Worm (Caenorhabditis elegans) whole organism, late embryonic: ENCODE results near the gene T27E4.5.

Source experiments
- C38D4.7 ChIP-seq: fragments of 200-800 bp; sonication (Bioruptor generic); optimal IDR thresholded peaks from 2 replicates; lab custom pipeline; 2018; ENCODE audit warnings: mild to moderate bottlenecking, missing genetic modification characterization, moderate library complexity, missing compliant biosample characterization
- K02D7.2 ChIP-seq: sonication (generic microtip); optimal IDR thresholded peaks from 2 replicates; lab custom pipeline; 2017; ENCODE audit warnings: mild to moderate bottlenecking, missing genetic modification characterization, missing compliant biosample characterization
- K09A11.1 ChIP-seq: sonication (generic microtip); optimal IDR thresholded peaks from 2 replicates; lab custom pipeline; 2017; ENCODE audit warnings: antibody characterized with exemption, mild to moderate bottlenecking, missing genetic modification characterization, missing compliant biosample characterization; ENCODE audit not compliant: insufficient read depth
- T23F11.4 ChIP-seq: fragments of 200-800 bp; sonication (Bioruptor generic); optimal IDR thresholded peaks from 2 replicates; lab custom pipeline; 2018; ENCODE audit warnings: mild to moderate bottlenecking, missing genetic modification characterization, missing compliant biosample characterization
- Y22D7AL.16 ChIP-seq: sonication (generic microtip); optimal IDR thresholded peaks from 2 replicates; lab custom pipeline; 2016; ENCODE audit warnings: missing genetic modification characterization, missing compliant biosample characterization
- ahr-1 ChIP-seq: sonication (generic microtip); optimal IDR thresholded peaks from 2 replicates; lab custom pipeline; 2016; ENCODE audit warnings: missing genetic modification characterization, missing compliant biosample characterization
- ama-1 ChIP-seq: fragments of 150-350 bp; optimal IDR thresholded peaks from 2 replicates; lab custom pipeline; 2014
- ceh-14 ChIP-seq: sonication (generic microtip); optimal IDR thresholded peaks from 2 replicates; lab custom pipeline; 2016; ENCODE audit warnings: missing genotype, missing genetic modification characterization, missing compliant biosample characterization
- ceh-18 ChIP-seq: sonication (generic microtip); optimal IDR thresholded peaks from 2 replicates; lab custom pipeline; 2016; ENCODE audit warnings: missing genetic modification characterization, missing compliant biosample characterization
- ceh-24 ChIP-seq: sonication (generic microtip); optimal IDR thresholded peaks from 2 replicates; lab custom pipeline; 2016; ENCODE audit warnings: mild to moderate bottlenecking, missing genetic modification characterization, missing compliant biosample characterization
- ceh-30 ChIP-seq: fragments of 150-350 bp; optimal IDR thresholded peaks from 2 replicates; lab custom pipeline; 2014; ENCODE audit warnings: missing biosample characterization, missing genetic modification characterization
- ceh-31 ChIP-seq: sonication (generic microtip); optimal IDR thresholded peaks from 2 replicates; lab custom pipeline; 2016; ENCODE audit warnings: missing genetic modification characterization, missing compliant biosample characterization
- ceh-34 ChIP-seq: sonication (generic microtip); optimal IDR thresholded peaks from 2 replicates; lab custom pipeline; 2016; ENCODE audit warnings: mild to moderate bottlenecking, missing genetic modification characterization, missing compliant biosample characterization
- ceh-48 ChIP-seq: sonication (generic microtip); optimal IDR thresholded peaks from 2 replicates; lab custom pipeline; 2016; ENCODE audit warnings: missing genetic modification characterization, inconsistent platforms, missing compliant biosample characterization
- ceh-6 ChIP-seq: fragments of 200-800 bp; sonication (Bioruptor generic); optimal IDR thresholded peaks from 2 replicates; lab custom pipeline; 2018; ENCODE audit warnings: mild to moderate bottlenecking, missing genetic modification characterization, missing compliant biosample characterization
- dmd-4 ChIP-seq: sonication (generic microtip); optimal IDR thresholded peaks from 2 replicates; lab custom pipeline; 2016; ENCODE audit warnings: borderline replicate concordance, missing genetic modification characterization, missing compliant biosample characterization
- dve-1 ChIP-seq: sonication (generic microtip); optimal IDR thresholded peaks from 2 replicates; lab custom pipeline; 2017; ENCODE audit warnings: antibody characterized with exemption, mild to moderate bottlenecking, missing genetic modification characterization, missing compliant biosample characterization
- elt-2 ChIP-seq: sonication (generic microtip); optimal IDR thresholded peaks from 2 replicates; lab custom pipeline; 2016; ENCODE audit warnings: missing genetic modification reagents, missing genetic modification characterization, missing compliant biosample characterization
- eyg-1 ChIP-seq: sonication (generic microtip); optimal IDR thresholded peaks from 2 replicates; lab custom pipeline; 2016; ENCODE audit warnings: missing genotype, missing genetic modification characterization, missing compliant biosample characterization
- fax-1 ChIP-seq: sonication (generic microtip); optimal IDR thresholded peaks from 2 replicates; lab custom pipeline; 2016; ENCODE audit warnings: missing genotype, missing genetic modification characterization, missing compliant biosample characterization
- hlh-15 ChIP-seq: sonication (generic microtip); optimal IDR thresholded peaks from 2 replicates; lab custom pipeline; 2016; ENCODE audit warnings: missing genetic modification characterization, missing compliant biosample characterization
- hlh-30 ChIP-seq: sonication (generic microtip); optimal IDR thresholded peaks from 2 replicates; lab custom pipeline; 2017; ENCODE audit warnings: antibody characterized with exemption, missing genetic modification characterization, missing compliant biosample characterization; ENCODE audit not compliant: insufficient read depth
- hlh-6 ChIP-seq: sonication (generic microtip); optimal IDR thresholded peaks from 2 replicates; lab custom pipeline; 2016; ENCODE audit warnings: missing genotype, missing genetic modification characterization, missing compliant biosample characterization
- hlh-8 ChIP-seq: sonication (generic microtip); optimal IDR thresholded peaks from 2 replicates; lab custom pipeline; 2016; ENCODE audit warnings: missing genotype, missing genetic modification characterization, missing compliant biosample characterization
- lim-6 ChIP-seq: sonication (generic microtip); optimal IDR thresholded peaks from 2 replicates; lab custom pipeline; 2016; ENCODE audit warnings: missing genetic modification characterization, missing compliant biosample characterization
- lin-11 ChIP-seq: fragments of 200-800 bp; sonication (Bioruptor generic); optimal IDR thresholded peaks from 2 replicates; lab custom pipeline; 2018; ENCODE audit warnings: mild to moderate bottlenecking, missing genetic modification characterization, missing compliant biosample characterization
- madf-2 ChIP-seq: sonication (generic microtip); optimal IDR thresholded peaks from 2 replicates; lab custom pipeline; 2017; ENCODE audit warnings: missing genetic modification characterization, missing compliant biosample characterization
- nfya-1 ChIP-seq: sonication (generic microtip); optimal IDR thresholded peaks from 2 replicates; lab custom pipeline; 2017; ENCODE audit warnings: missing genetic modification characterization, mild to moderate bottlenecking, missing compliant biosample characterization, antibody characterized with exemption, moderate library complexity
- nhr-11 ChIP-seq: fragments of 150-350 bp; optimal IDR thresholded peaks from 2 replicates; lab custom pipeline; 2014; ENCODE audit warnings: missing biosample characterization, missing genetic modification characterization
- nhr-232 ChIP-seq: sonication (generic microtip); optimal IDR thresholded peaks from 2 replicates; lab custom pipeline; 2016; ENCODE audit warnings: missing genetic modification characterization, missing compliant biosample characterization
- npax-4 ChIP-seq: sonication (generic microtip); optimal IDR thresholded peaks from 2 replicates; lab custom pipeline; 2016; ENCODE audit warnings: missing genetic modification characterization, missing compliant biosample characterization
- pag-3 ChIP-seq: sonication (generic microtip); optimal IDR thresholded peaks from 2 replicates; lab custom pipeline; 2016; ENCODE audit warnings: missing compliant biosample characterization, missing genetic modification characterization, borderline replicate concordance
- pax-1 ChIP-seq: fragments of 150-350 bp; optimal IDR thresholded peaks from 2 replicates; lab custom pipeline; 2014; ENCODE audit warnings: missing biosample characterization, missing genetic modification characterization
- pqm-1 ChIP-seq: sonication (generic microtip); optimal IDR thresholded peaks from 2 replicates; lab custom pipeline; 2016; ENCODE audit warnings: missing genetic modification characterization, missing compliant biosample characterization
- pros-1 ChIP-seq: fragments of 150-350 bp; optimal IDR thresholded peaks from 2 replicates; lab custom pipeline; 2014; ENCODE audit warnings: missing biosample characterization, missing genetic modification reagents, missing genetic modification characterization
- ref-2 ChIP-seq: sonication (generic microtip); optimal IDR thresholded peaks from 2 replicates; lab custom pipeline; 2016; ENCODE audit warnings: missing genetic modification characterization, missing compliant biosample characterization
- rnt-1 ChIP-seq: sonication (generic microtip); optimal IDR thresholded peaks from 2 replicates; lab custom pipeline; 2016; ENCODE audit warnings: missing genetic modification characterization, missing compliant biosample characterization
- sdc-2 ChIP-seq: sonication (generic microtip); optimal IDR thresholded peaks from 2 replicates; lab custom pipeline; 2016; ENCODE audit warnings: missing genotype, missing genetic modification characterization, missing compliant biosample characterization
- sox-2 ChIP-seq: fragments of 200-800 bp; sonication (Bioruptor generic); IDR thresholded peaks from 2 replicates; pipeline ENCODE4 v1.3.6; 2022; ENCODE audit warnings: missing genetic modification reagents, missing genetic modification characterization, missing compliant biosample characterization
- sox-4 ChIP-seq: sonication (generic microtip); optimal IDR thresholded peaks from 2 replicates; lab custom pipeline; 2017; ENCODE audit warnings: mild to moderate bottlenecking, missing genetic modification characterization, inconsistent platforms, missing compliant biosample characterization
- syd-9 ChIP-seq: sonication (generic microtip); optimal IDR thresholded peaks from 2 replicates; lab custom pipeline; 2016; ENCODE audit warnings: mild to moderate bottlenecking, missing genetic modification characterization, moderate library complexity, missing compliant biosample characterization
- tbx-2 ChIP-seq: sonication (generic microtip); optimal IDR thresholded peaks from 2 replicates; lab custom pipeline; 2016; ENCODE audit warnings: missing genetic modification characterization, missing compliant biosample characterization
- tbx-7 ChIP-seq: sonication (generic microtip); optimal IDR thresholded peaks from 2 replicates; lab custom pipeline; 2016; ENCODE audit warnings: missing genotype, missing genetic modification characterization, missing compliant biosample characterization
- unc-3 ChIP-seq, 2 experiments: fragments of 200-800 bp in 1 of 2; sonication (Bioruptor generic) in 1 of 2; sonication (generic microtip) in 1 of 2; conservative IDR thresholded peaks in 1 of 2; optimal IDR thresholded peaks in 1 of 2; 2 replicates each; pipeline versions ENCODE4 v1.3.6 to Lab custom; 2016 to 2022; ENCODE audit warnings: missing compliant biosample characterization in 2 of 2, missing genetic modification characterization in 2 of 2, missing genetic modification reagents in 1 of 2
- unc-42 ChIP-seq: sonication (generic microtip); optimal IDR thresholded peaks from 2 replicates; lab custom pipeline; 2016; ENCODE audit warnings: missing genotype, missing genetic modification characterization, missing compliant biosample characterization
- unc-55 ChIP-seq: sonication (generic microtip); optimal IDR thresholded peaks from 2 replicates; lab custom pipeline; 2017; ENCODE audit warnings: missing biosample characterization, missing genetic modification reagents, missing genetic modification characterization
- unc-86 ChIP-seq: sonication (generic microtip); optimal IDR thresholded peaks from 2 replicates; lab custom pipeline; 2016; ENCODE audit warnings: missing genetic modification characterization, missing compliant biosample characterization
- zip-5 ChIP-seq: sonication (generic microtip); optimal IDR thresholded peaks from 2 replicates; lab custom pipeline; 2016; ENCODE audit warnings: missing genetic modification characterization, missing compliant biosample characterization
- ztf-16 ChIP-seq: sonication (generic microtip); optimal IDR thresholded peaks from 2 replicates; lab custom pipeline; 2017; ENCODE audit warnings: missing genetic modification characterization, missing compliant biosample characterization

The T27E4.5 gene

ce11 chrV:9095613-9096317 is 26.2 kb upstream of the T27E4.5 start, which contains the start of gene F21C10.10:
Gene F21C10.10, plus strand, starts transcription at chrV:9096267.
- TF ChIP-seq sox-2 (GFP tag; lab: Robert Waterston, UW) (peak; percentile 40; the same call in 1 of the 2 replicates), madf-2 (tag; lab: Kevin White, UChicago) (no peak), sox-4 (tag; lab: Kevin White, UChicago) (no peak), unc-55 (GFP tag; lab: Kevin White, UChicago) (peak; percentile 84), eyg-1 (no peak), lin-11 (tag; lab: Kevin White, UChicago) (no peak), hlh-8 (tag; lab: Kevin White, UChicago) (peak; percentile 46), hlh-30 (tag; lab: Kevin White, UChicago) (peak; percentile 93), unc-3 (GFP tag; conservative IDR thresholded peaks at IDR 0.05; lab: Robert Waterston, UW) (no peak), unc-3 (tag; optimal IDR thresholded peaks at IDR 0.05; lab: Kevin White, UChicago) (no peak), pag-3 (tag; lab: Kevin White, UChicago) (no peak), ahr-1 (no peak), ceh-30 (tag; lab: Kevin White, UChicago) (no peak), dve-1 (peak; percentile 37), ceh-14 (tag; lab: Kevin White, UChicago) (no peak), rnt-1 (tag; lab: Kevin White, UChicago) (peak; percentile 66), nfya-1 (tag; lab: Kevin White, UChicago) (peak; percentile 76), ceh-6 (GFP tag; lab: Kevin White, UChicago) (no peak), ref-2 (peak; percentile 74), npax-4 (tag; lab: Kevin White, UChicago) (no peak), C38D4.7 (GFP tag; lab: Kevin White, UChicago) (no peak), ceh-48 (tag; lab: Kevin White, UChicago) (no peak), Y22D7AL.16 (tag; lab: Kevin White, UChicago) (no peak), lim-6 (no peak), pax-1 (tag; lab: Kevin White, UChicago) (no peak), T23F11.4 (GFP tag; lab: Kevin White, UChicago) (no peak), tbx-2 (tag; lab: Kevin White, UChicago) (peak; percentile 85), fax-1 (tag; lab: Kevin White, UChicago) (no peak), hlh-15 (tag; lab: Kevin White, UChicago) (no peak), dmd-4 (tag; lab: Kevin White, UChicago) (no peak), pros-1 (tag; lab: Kevin White, UChicago) (no peak), ceh-31 (tag; lab: Kevin White, UChicago) (peak; percentile 41), sdc-2 (no peak), pqm-1 (no peak), unc-86 (tag; lab: Kevin White, UChicago) (no peak), K09A11.1 (no peak), zip-5 (tag; lab: Kevin White, UChicago) (no peak), tbx-7 (tag; lab: Kevin White, UChicago) (no peak), nhr-232 (no peak), ceh-34 (tag; lab: Kevin White, UChicago) (peak; percentile 34), nhr-11 (tag; lab: Kevin White, UChicago) (no peak), K02D7.2 (tag; lab: Kevin White, UChicago) (no peak), unc-42 (tag; lab: Kevin White, UChicago) (peak; percentile 67), ceh-18 (peak; percentile 73), elt-2 (tag; lab: Kevin White, UChicago) (peak; percentile 78), ama-1 (lab: Kevin White, UChicago) (no peak), ztf-16 (tag; lab: Kevin White, UChicago) (no peak), hlh-6 (tag; lab: Kevin White, UChicago) (no peak), ceh-24 (tag; lab: Kevin White, UChicago) (no peak), syd-9 (peak; percentile 15)
